Worm (Caenorhabditis elegans) whole organism, mixed stage, embryonic: ENCODE measurements around the gene F07E5.5.

ENCODE experiments used
- mep-1 ChIP-seq: fragments of 150-350 bp; optimal IDR thresholded peaks from 2 replicates; lab custom pipeline; 2017; ENCODE audit warnings: missing biosample characterization, missing genetic modification reagents, missing genetic modification characterization, inconsistent platforms
- ztf-11 ChIP-seq: fragments of 150-350 bp; optimal IDR thresholded peaks from 2 replicates; lab custom pipeline; 2014; ENCODE audit warnings: missing biosample characterization, missing genetic modification characterization

DNA sequence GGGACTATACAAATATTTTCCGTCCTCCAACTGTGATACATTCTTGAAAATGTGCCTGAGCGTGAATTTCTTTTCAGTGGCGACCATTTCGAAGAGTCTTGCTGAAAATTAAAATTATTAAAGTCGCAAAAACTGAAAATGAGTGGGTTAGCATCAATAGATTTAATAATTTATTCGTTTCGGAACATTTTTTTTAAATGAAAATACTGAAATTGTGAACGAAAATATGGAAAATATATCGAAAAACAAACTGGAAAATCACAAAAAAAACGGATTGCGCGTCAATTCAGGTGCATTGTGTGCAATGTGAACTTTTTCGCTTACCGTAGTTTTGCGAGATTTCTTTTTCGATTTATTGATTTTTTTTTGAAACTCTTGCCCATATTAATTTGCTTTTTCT lies 27.0 kb downstream of the F07E5.5 start, which contains the start of gene bath-5:
- TF ChIP-seq mep-1 = no peak
- no peak for TF ChIP-seq ztf-11 (tag; lab: Kevin White, UChicago)
